Fruit fly (Drosophila melanogaster): ENCODE results near the gene up.
A peak's percentile ranks its signal among the peaks of the same experiment; 100 is the strongest.

The up gene

DNA sequence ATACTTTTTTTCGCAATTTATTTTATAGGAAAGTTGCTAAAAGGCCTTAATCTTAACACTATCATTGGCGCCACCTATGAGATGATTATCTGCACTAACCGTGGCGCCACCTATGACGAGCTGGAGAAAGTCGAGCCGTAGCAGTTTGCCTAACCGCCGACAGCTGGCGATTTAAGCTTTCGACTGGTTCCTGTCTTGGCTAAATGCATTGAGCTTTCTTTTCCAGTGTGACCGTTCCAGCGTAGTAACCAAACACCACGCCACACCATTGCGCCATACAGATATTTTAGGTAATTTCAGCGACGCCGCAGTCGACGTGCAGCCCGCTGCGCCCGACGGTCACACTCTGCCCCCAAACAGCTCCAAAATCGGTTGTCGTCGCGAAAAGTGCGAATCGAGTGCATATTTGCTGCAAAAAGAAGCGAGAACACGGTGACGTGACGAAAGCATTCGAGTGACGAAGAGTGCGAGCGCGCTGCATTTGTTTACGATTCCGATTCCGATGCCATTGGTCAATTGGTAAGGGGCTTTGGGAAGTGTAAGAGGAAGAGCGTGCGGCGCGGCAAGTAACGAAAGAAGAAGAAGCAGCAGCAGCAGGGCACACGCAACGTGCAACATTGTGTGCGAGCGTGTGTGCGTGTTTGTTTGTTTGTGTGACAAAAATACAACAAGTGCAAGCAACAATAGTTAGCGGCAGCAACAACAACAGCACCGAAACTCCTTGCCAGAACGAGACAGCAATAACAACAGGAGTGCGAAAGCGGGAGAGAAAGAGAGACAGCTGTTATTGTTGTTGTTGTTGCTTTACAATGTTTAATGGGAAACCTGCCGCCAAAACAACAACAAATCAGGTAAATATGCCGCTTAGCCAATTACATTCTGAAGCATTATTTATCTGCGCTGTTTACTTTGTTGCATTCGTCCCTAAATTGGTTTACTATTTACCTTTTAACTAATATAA lies 38.6 kb downstream of the up start, which contains the start of the genes CG46311 and Tpst (continued):
- TF ChIP-seq CG17186 (GFP tag; optimal IDR thresholded peaks at IDR 0.05) (peak; percentile 86), CG11696 (GFP tag; IDR thresholded peaks at IDR 0.05) (no peak), Rfx (GFP tag; IDR thresholded peaks at IDR 0.05) (peak; percentile 88), trem (tag; optimal IDR thresholded peaks at IDR 0.05) (peak; percentile 43), Hey (tag; optimal IDR thresholded peaks at IDR 0.05) (no peak), tap (tag; optimal IDR thresholded peaks at IDR 0.05) (no peak), chif (GFP tag; optimal IDR thresholded peaks at IDR 0.05) (peak; percentile 6 to 83), pho (GFP tag; optimal IDR thresholded peaks at IDR 0.05) (peak; percentile 33), hbn (GFP tag; IDR thresholded peaks at IDR 0.05; ENCODE audit: partially characterized antibody) (no peak), Dbx (GFP tag; IDR thresholded peaks at IDR 0.05) (peak; percentile 60; the same call in 2 of the 3 replicates), E2f2 (GFP tag; IDR thresholded peaks at IDR 0.05) (peak; percentile 57), Mad (GFP tag; optimal IDR thresholded peaks at IDR 0.05) (peak; percentile 35), Vsx1 (GFP tag; optimal IDR thresholded peaks at IDR 0.05) (no peak), Blimp-1 (GFP tag; optimal IDR thresholded peaks at IDR 0.05) (peak; percentile 34), hth (optimal IDR thresholded peaks at IDR 0.05) (no peak), CG17359 (tag; optimal IDR thresholded peaks at IDR 0.05) (peak; percentile 71), kni (GFP tag; optimal IDR thresholded peaks at IDR 0.05) (peak; percentile 8), Nf-YA (GFP tag; IDR thresholded peaks at IDR 0.05) (no peak), MTF-1 (GFP tag; optimal IDR thresholded peaks at IDR 0.05; ENCODE audit: borderline replicate concordance) (peak; percentile 37), sens (GFP tag) (peak; percentile 74), CG2875 (GFP tag; optimal IDR thresholded peaks at IDR 0.05) (peak; percentile 6), CG18262 (tag; optimal IDR thresholded peaks at IDR 0.05) (peak; percentile 34), CG16813 (GFP tag; IDR thresholded peaks at IDR 0.05; ENCODE audit: partially characterized antibody) (no peak), CG2889 (GFP tag; IDR thresholded peaks at IDR 0.05) (no peak), dysf (GFP tag; IDR thresholded peaks at IDR 0.05) (peak; percentile 70), z (GFP tag; IDR thresholded peaks at IDR 0.05) (no peak), sc (optimal IDR thresholded peaks at IDR 0.05) (no peak), sc (GFP tag; optimal IDR thresholded peaks at IDR 0.05) (peak; percentile 24), trh (GFP tag; optimal IDR thresholded peaks at IDR 0.05) (no peak), CG6175 (GFP tag; IDR thresholded peaks at IDR 0.05) (peak; percentile 79; the same call in 2 of the 3 replicates), CG1647 (GFP tag; optimal IDR thresholded peaks at IDR 0.05) (peak; percentile 28), abd-A (tag; optimal IDR thresholded peaks at IDR 0.05) (no peak), Atf3 (GFP tag; optimal IDR thresholded peaks at IDR 0.05) (peak; percentile 32), Elba2 (GFP tag; optimal IDR thresholded peaks at IDR 0.05) (no peak), dmrt11E (tag; optimal IDR thresholded peaks at IDR 0.05) (peak; percentile 43), Scr (GFP tag; IDR thresholded peaks at IDR 0.05; ENCODE audit: partially characterized antibody) (peak; percentile 39; the same call in 1 of the 2 replicates), lmd (GFP tag; IDR thresholded peaks at IDR 0.05) (peak; percentile 73), Camta (GFP tag; optimal IDR thresholded peaks at IDR 0.05) (peak; percentile 30), Lim3 (GFP tag; IDR thresholded peaks at IDR 0.05) (no peak), CG31388 (GFP tag; optimal IDR thresholded peaks at IDR 0.05) (peak; percentile 2), corto (GFP tag; optimal IDR thresholded peaks at IDR 0.05) (no peak), emc (GFP tag; optimal IDR thresholded peaks at IDR 0.05) (no peak), CG10959 (GFP tag; IDR thresholded peaks at IDR 0.05) (peak; percentile 43), fd102C (GFP tag; optimal IDR thresholded peaks at IDR 0.05) (no peak), CG9609 (GFP tag; optimal IDR thresholded peaks at IDR 0.05) (peak; percentile 62), CG1832 (GFP tag; optimal IDR thresholded peaks at IDR 0.05) (peak; percentile 44), nerfin-1 (tag; optimal IDR thresholded peaks at IDR 0.05) (no peak), esg (GFP tag; conservative IDR thresholded peaks at IDR 0.05) (peak; percentile 27; the same call in 1 of the 2 replicates), mirr (GFP tag; optimal IDR thresholded peaks at IDR 0.05) (peak; percentile 12)
